Fruit fly (Drosophila melanogaster): ENCODE data around the gene per.

The per gene

DNA sequence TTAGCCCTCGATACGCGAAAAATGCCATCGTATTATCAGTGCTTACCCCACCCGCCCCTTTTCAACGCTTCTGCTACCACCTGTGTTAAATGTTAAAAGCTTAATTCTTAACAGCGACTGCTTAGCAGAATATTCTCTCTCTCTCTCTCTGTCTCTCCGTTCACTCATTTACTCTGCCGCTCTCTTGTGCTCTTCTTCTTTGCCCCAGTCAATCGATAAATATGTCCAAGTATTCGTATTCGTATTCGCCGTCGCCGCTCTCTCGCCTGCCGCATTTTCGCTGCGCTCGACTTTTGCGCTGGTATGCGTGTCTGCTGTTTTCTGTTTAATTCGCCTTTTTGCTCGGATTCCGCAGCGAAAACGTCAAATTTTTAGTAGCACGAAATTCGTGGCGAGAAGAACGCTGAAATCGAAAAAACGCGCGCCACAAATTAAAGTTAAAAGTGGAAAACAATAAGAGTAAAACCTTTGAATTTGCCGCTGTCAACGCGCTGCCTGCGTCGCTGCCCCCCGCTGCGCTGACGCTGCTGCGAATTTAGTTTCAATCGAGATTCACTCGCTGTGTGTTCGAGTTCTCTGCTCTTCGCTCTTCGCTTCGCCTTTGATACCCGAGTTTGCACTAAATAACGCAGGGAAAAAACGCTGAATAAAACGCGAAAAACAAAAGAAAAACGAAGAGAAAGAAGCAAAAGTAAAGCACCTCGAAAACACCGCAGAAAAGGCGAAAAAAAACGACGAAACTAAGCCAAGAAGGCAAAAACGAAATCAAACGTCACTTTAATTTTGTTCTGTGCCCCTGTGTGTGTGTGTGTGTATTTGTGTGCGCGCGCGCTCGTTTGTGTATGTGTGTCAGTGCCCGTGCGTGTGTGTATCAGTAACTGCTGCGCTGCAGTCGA, 42.6 kb upstream of the per start (continued):
- TF ChIP-seq nom (GFP tag; optimal IDR thresholded peaks at IDR 0.05) (peak; percentile 57), Mad (GFP tag; optimal IDR thresholded peaks at IDR 0.05) (no peak), cad (GFP tag; optimal IDR thresholded peaks at IDR 0.05) (no peak), dan (GFP tag; IDR thresholded peaks at IDR 0.05) (no peak), CG3838 (GFP tag; optimal IDR thresholded peaks at IDR 0.05) (no peak), Atf-2 (GFP tag; optimal IDR thresholded peaks at IDR 0.05) (no peak), Awh (GFP tag; IDR thresholded peaks at IDR 0.05) (no peak), bcd (GFP tag; optimal IDR thresholded peaks at IDR 0.05) (no peak), dm (GFP tag; optimal IDR thresholded peaks at IDR 0.05) (no peak), chinmo (GFP tag; IDR thresholded peaks at IDR 0.05; ENCODE audit: partially characterized antibody) (peak; percentile 60; the same call in 1 of the 4 replicates)

DNA sequence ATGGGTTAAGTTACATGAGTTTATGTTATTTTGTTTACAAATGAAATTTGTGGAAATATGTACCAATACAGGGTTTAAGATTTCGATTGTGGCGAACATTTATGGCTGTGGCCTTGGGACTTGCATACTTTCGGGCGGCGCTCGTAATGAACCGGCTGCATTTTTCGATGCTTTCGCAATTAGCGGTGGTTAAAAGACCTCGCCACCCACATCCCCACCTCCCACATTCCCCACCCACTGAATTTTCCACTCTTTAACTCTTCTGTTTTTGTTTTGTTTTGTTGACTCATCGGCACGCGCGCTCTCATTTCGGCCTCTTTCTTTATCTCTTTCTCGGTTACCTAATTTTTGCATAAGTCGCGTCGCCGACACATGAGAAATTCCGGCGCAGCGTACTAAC, 39.8 kb upstream of the per start:
- TF ChIP-seq CG14710 (tag; optimal IDR thresholded peaks at IDR 0.05): no peak
- no peak for TF ChIP-seq CG7745 (tag; optimal IDR thresholded peaks at IDR 0.05)
- TF ChIP-seq YL-1 (GFP tag; optimal IDR thresholded peaks at IDR 0.05): no peak
- TF ChIP-seq lbe (GFP tag; optimal IDR thresholded peaks at IDR 0.05): no peak
- TF ChIP-seq ase (GFP tag; IDR thresholded peaks at IDR 0.05): no peak
- TF ChIP-seq fd96Cb (tag; optimal IDR thresholded peaks at IDR 0.05): no peak
- TF ChIP-seq bowl (GFP tag; IDR thresholded peaks at IDR 0.05): no peak
- TF ChIP-seq sr (GFP tag; IDR thresholded peaks at IDR 0.05): peak; percentile 79; the same call in 2 of the 3 replicates
- no peak for TF ChIP-seq CG15696 (tag; optimal IDR thresholded peaks at IDR 0.05)
- TF ChIP-seq CG3407 (GFP tag; optimal IDR thresholded peaks at IDR 0.05): no peak
- no peak for TF ChIP-seq CG11456 (GFP tag; IDR thresholded peaks at IDR 0.05)
- TF ChIP-seq ato (GFP tag; IDR thresholded peaks at IDR 0.05; ENCODE audit: partially characterized antibody): no peak
- TF ChIP-seq CG2199 (GFP tag; IDR thresholded peaks at IDR 0.05): peak; percentile 21; the same call in 1 of the 3 replicates
- TF ChIP-seq dm (GFP tag; optimal IDR thresholded peaks at IDR 0.05): no peak
- TF ChIP-seq Oaz (GFP tag; IDR thresholded peaks at IDR 0.05): no peak
- no peak for TF ChIP-seq CG1024 (GFP tag; IDR thresholded peaks at IDR 0.05)
- no peak for TF ChIP-seq salm (tag; optimal IDR thresholded peaks at IDR 0.05)
- no peak for TF ChIP-seq tll (GFP tag; optimal IDR thresholded peaks at IDR 0.05)
- no peak for TF ChIP-seq z (GFP tag; IDR thresholded peaks at IDR 0.05)
- TF ChIP-seq CG4730 (GFP tag; IDR thresholded peaks at IDR 0.05): no peak
- TF ChIP-seq CG13296 (GFP tag; optimal IDR thresholded peaks at IDR 0.05): no peak
- peak in 1 of 2 experiments; percentile 73 for TF ChIP-seq Pdp1 (GFP tag; optimal IDR thresholded peaks at IDR 0.05)
- TF ChIP-seq CG14050 (GFP tag; IDR thresholded peaks at IDR 0.05): no peak
- TF ChIP-seq CG18619 (GFP tag; optimal IDR thresholded peaks at IDR 0.05): no peak
- no peak for TF ChIP-seq cas (GFP tag; IDR thresholded peaks at IDR 0.05)

DNA sequence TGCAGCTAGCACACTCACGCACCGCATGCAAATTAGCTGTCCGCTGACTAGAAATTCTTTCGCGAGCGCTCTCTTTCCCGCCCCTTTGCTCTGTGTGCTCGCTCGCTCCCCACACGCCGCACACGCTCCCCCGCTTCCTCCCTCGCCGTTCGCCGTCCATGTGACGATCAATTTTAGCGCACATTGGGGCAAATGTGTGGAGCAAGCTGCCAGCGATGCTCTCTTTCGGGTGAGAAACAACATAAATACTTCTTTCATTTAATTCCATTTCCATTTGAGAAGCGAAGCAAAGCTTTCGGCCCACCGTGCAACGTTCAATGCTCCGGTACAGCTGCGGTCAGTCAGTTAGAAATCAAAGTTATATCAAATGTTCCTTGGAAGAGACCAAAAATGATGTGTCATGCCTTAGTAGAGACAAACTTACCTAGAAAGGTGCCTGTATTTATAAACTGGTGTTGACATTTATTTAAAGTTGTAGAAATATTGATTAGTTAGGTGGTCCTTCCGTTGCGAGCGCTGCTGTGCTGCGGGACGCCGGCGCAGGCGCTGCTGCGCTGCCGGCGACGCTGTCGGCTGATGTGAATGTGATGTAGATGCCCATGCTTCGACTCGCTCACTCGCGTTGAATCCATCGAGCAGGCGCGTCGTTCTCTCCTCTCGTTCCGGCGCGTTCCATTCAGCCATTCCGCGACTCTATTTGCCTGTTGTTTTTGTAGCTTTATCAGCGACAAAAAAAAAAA, 39.2 kb upstream of the per start:
- peak; percentile 88 for TF ChIP-seq CG4617 (GFP tag; optimal IDR thresholded peaks at IDR 0.05; ENCODE audit: borderline replicate concordance)
- peak; percentile 95 for TF ChIP-seq repo (GFP tag; optimal IDR thresholded peaks at IDR 0.05)
- TF ChIP-seq unpg (GFP tag; optimal IDR thresholded peaks at IDR 0.05): peak; percentile 98
- peak; percentile 86 for TF ChIP-seq Hmx (GFP tag; optimal IDR thresholded peaks at IDR 0.05)
- TF ChIP-seq Xbp1 (GFP tag; optimal IDR thresholded peaks at IDR 0.05): peak; percentile 98
- peak; percentile 88 for TF ChIP-seq danr (GFP tag; IDR thresholded peaks at IDR 0.05)
- TF ChIP-seq CG12236 (GFP tag; optimal IDR thresholded peaks at IDR 0.05): peak; percentile 94
- TF ChIP-seq rib (GFP tag; IDR thresholded peaks at IDR 0.05): peak; percentile 86
- TF ChIP-seq gsb-n (tag; optimal IDR thresholded peaks at IDR 0.05): peak; percentile 96
- peak; percentile 97 for TF ChIP-seq Hsf (GFP tag; optimal IDR thresholded peaks at IDR 0.05)
- TF ChIP-seq CG42726 (GFP tag; IDR thresholded peaks at IDR 0.05; ENCODE audit: partially characterized antibody): peak; percentile 22; the same call in 1 of the 2 replicates
- peak; percentile 92 for TF ChIP-seq CG11247 (GFP tag; IDR thresholded peaks at IDR 0.05)
- TF ChIP-seq btn (GFP tag; optimal IDR thresholded peaks at IDR 0.05): peak; percentile 95

Measured in whole organism, embryonic.